Worm (Caenorhabditis elegans): Measurements from ENCODE around the gene C33H5.16.
A peak's percentile ranks its signal among the peaks of the same experiment; 100 is the strongest.

Gene C33H5.16

DNA sequence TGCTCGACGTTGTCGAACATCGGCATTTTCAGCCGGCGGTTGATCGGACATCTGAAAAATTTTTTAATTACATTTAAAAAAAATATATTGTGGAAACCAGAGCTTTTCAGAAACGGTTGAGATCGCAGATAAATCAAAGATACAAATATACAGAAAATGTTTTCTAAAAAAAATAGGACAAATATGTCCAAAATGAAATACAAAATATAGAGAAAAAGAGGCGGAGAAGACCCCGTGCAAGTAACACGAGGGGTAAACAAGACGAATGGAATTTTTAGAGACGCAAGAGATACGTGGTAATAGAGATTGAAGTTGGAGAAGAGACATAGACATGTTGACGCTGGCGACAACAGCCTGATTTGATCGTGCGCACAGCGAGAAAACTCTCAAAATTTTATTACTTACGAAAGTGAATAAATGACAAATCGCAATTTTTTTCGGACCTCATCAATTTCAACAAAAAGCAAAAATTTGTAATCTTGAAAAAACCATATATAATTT, 12.6 kb upstream of the C33H5.16 start, which contains the start of gene cdgs-1 (continued):
- no peak for TF ChIP-seq spr-3 (GFP tag; optimal IDR thresholded peaks at IDR 0.05)
- peak; percentile 74 for TF ChIP-seq mxl-3 (GFP tag; optimal IDR thresholded peaks at IDR 0.05)
- no peak for TF ChIP-seq ceh-20 (GFP tag; IDR thresholded peaks at IDR 0.05)

DNA sequence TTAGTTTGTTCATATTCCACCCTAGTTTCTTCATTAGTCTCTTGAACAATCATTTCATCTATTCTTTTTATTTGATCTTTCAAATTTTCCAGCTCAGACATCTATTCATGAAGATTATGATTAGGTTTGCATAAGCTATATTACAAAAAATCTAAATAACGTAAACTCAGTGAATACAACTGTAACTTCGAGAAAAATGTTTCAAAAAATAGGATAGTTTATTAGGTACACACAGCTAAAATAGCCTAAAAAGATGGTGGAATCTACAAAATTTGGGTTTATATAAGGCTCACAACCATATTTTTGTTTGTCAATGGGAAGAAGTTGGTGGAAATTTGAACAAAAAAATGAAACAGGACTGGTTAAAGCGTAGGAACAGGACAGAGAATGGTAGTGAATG, 9.6 kb upstream of the C33H5.16 start, which contains the start of gene zgpa-1:
zgpa-1 (minus strand) TSS at position 101 of the 400 bp plus-strand sequence.
- TF ChIP-seq aha-1 (tag) (peak; percentile 88), madf-5 (GFP tag; IDR thresholded peaks at IDR 0.05) (no peak), F37D6.2 (tag; optimal IDR thresholded peaks at IDR 0.05) (no peak), zfp-3 (GFP tag; conservative IDR thresholded peaks at IDR 0.05) (no peak), dve-1 (tag; optimal IDR thresholded peaks at IDR 0.05; ENCODE audit: insufficient read depth) (peak; percentile 2)

DNA sequence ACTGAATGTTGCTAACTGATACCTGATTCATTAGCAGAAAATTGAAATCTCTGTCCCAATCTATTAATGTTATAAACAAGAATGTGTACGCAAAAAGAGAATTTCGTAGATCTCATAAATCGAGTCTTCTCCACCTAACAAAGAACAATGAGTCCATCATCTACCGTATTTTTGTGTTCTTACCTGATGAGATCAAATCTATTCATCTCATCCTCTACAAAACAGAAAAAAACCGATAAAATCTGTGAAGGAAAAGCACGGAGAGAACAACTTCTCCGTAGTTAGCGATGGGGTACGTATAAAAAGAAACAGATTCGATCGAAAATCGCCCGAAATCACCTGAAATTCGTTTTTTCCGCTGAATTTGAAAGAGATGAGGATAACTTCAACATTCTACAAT, 5.4 kb upstream of the C33H5.16 start, which contains the start of gene C33H5.1:
C33H5.1 (plus strand) TSS at position 330 of the 400 bp plus-strand sequence.
- TF ChIP-seq aha-1 (tag) (peak; percentile 70), ztf-11 (tag; optimal IDR thresholded peaks at IDR 0.05) (no peak)

DNA sequence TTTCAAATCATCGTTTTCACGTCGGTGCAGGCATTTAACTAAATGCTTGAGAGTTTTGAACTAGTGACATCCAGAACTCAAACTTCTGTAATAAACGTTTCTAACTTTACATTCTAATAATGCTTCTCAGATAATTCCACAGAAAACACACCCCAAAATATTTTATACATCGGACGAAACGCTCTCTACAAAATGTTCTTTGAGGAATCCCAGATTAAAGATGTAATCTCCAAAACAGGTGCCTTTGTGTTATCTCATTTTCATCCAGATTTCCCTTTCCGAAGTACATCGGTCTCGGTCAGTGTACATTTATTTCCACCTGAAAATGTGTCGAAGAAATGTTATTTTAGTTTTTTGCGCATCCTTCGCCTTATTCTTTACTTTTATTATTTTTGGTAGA, 1.6 kb upstream of the C33H5.16 start, which contains the start of gene C33H5.2:
C33H5.2 (plus strand) TSS at position 301 of the 400 bp plus-strand sequence.
- TF ChIP-seq zag-1 (tag; optimal IDR thresholded peaks at IDR 0.05): no peak
- no peak for TF ChIP-seq F37D6.2 (tag; optimal IDR thresholded peaks at IDR 0.05)
- TF ChIP-seq arid-1 (GFP tag; conservative IDR thresholded peaks at IDR 0.05): no peak
- no peak for TF ChIP-seq ctbp-1 (GFP tag; IDR thresholded peaks at IDR 0.05)
- no peak for TF ChIP-seq tra-1 (GFP tag; IDR thresholded peaks at IDR 0.05)
- TF ChIP-seq skn-1 (tag; optimal IDR thresholded peaks at IDR 0.05): no peak
- TF ChIP-seq nhr-28 (tag; optimal IDR thresholded peaks at IDR 0.05): no peak
- no peak for TF ChIP-seq saeg-2 (GFP tag; IDR thresholded peaks at IDR 0.05)
- no peak for TF ChIP-seq ztf-11 (tag; optimal IDR thresholded peaks at IDR 0.05)
- TF ChIP-seq D1046.2 (GFP tag; IDR thresholded peaks at IDR 0.05): no peak
- TF ChIP-seq lin-39 (tag; optimal IDR thresholded peaks at IDR 0.05): no peak
- TF ChIP-seq pqm-1 (tag; optimal IDR thresholded peaks at IDR 0.05): no peak
- TF ChIP-seq unc-130 (GFP tag; optimal IDR thresholded peaks at IDR 0.05): no peak
- no peak for TF ChIP-seq ceh-28 (tag; optimal IDR thresholded peaks at IDR 0.05)
- no peak for TF ChIP-seq spr-3 (GFP tag; optimal IDR thresholded peaks at IDR 0.05)
- TF ChIP-seq cey-2 (tag; optimal IDR thresholded peaks at IDR 0.05; ENCODE audit: borderline replicate concordance, insufficient read depth): no peak
- TF ChIP-seq nhr-48 (tag; optimal IDR thresholded peaks at IDR 0.05): no peak
- TF ChIP-seq nhr-11 (tag; optimal IDR thresholded peaks at IDR 0.05): no peak
- no peak for TF ChIP-seq dpl-1 (GFP tag; optimal IDR thresholded peaks at IDR 0.05)
- no peak for TF ChIP-seq nhr-76 (tag; optimal IDR thresholded peaks at IDR 0.05)

DNA sequence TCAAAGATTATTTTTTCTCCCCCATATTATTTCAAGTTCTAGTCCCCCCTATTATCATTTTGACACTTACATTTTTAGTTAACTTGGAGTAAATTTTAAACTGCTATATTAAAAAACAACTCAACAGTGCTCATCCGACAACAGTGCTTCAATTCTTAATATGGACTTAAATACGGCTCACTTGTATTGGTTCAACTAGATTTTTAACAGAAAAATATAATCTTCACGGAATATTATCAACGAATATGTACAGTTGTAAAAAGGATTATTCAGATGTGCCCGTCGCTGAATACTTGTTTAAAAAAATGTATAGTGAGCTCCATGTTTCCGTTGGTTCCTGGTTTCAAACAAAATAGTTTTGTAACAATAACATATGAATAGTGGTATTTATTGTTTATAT, 2.8 kb downstream of the C33H5.16 start:
- TF ChIP-seq snpc-1.2 (GFP tag; IDR thresholded peaks at IDR 0.05) (peak; percentile 61), nhr-76 (tag; optimal IDR thresholded peaks at IDR 0.05) (no peak), F49E8.2 (tag; optimal IDR thresholded peaks at IDR 0.05; ENCODE audit: borderline replicate concordance) (peak; percentile 21), nhr-237 (tag; optimal IDR thresholded peaks at IDR 0.05) (no peak)

DNA sequence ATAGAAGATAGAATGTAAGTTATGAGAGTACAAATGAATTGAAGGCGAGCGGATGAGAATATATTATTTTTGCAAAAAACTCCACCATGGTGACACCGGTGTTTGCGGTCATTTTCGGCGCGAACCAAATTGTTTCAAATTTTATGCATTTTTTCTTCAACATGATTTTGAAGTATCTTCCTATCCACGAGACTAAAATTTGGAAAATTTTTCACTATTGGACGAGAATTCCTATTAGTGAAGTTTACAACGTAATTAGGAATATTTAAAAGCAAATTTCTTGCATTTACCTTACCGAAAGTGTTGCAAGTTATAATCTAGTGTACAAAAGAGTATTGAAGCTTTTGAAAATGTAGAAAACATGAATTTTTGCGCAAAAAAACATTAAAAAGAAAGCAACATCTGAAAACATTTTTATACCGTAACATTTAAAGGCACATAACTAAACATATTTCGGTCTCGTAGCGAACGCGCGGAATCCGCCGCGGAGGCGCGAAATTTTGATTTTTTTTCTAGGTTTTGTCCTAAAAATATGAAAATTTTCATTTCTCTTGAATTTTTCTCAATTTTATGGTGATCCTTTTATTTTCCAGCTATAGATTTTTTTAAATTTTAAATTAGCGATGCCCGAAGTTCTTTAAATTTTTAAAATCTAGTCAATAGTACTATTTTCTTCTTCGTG, 6.6 kb downstream of the C33H5.16 start, which contains the start of gene sgo-1:
sgo-1 (minus strand) TSS at position 51 of the 682 bp plus-strand sequence.
- TF ChIP-seq egl-27 (tag; optimal IDR thresholded peaks at IDR 0.05) (no peak), lin-38 (GFP tag; IDR thresholded peaks at IDR 0.05) (peak; percentile 85), F26F4.8 (GFP tag; conservative IDR thresholded peaks at IDR 0.05) (no peak), ceh-28 (tag; optimal IDR thresholded peaks at IDR 0.05) (no peak), mep-1 (tag; optimal IDR thresholded peaks at IDR 0.05) (no peak), daf-19 (GFP tag; conservative IDR thresholded peaks at IDR 0.05) (no peak), aha-1 (tag) (no peak), skn-1 (tag; optimal IDR thresholded peaks at IDR 0.05) (no peak), arid-1 (GFP tag; conservative IDR thresholded peaks at IDR 0.05) (0 out of 2 replicates have a peak, but pooled peaks have one; percentile 51), snpc-1.2 (GFP tag; IDR thresholded peaks at IDR 0.05) (peak; percentile 87), tag-97 (GFP tag; IDR thresholded peaks at IDR 0.05) (no peak), mdl-1 (tag; optimal IDR thresholded peaks at IDR 0.05) (no peak), Y48G9A.11 (GFP tag; IDR thresholded peaks at IDR 0.05) (peak; percentile 87), F49E8.2 (tag; optimal IDR thresholded peaks at IDR 0.05; ENCODE audit: borderline replicate concordance) (peak; percentile 91), nhr-41 (GFP tag; IDR thresholded peaks at IDR 0.05) (no peak), dmd-6 (GFP tag; IDR thresholded peaks at IDR 0.05) (no peak), unc-130 (GFP tag; optimal IDR thresholded peaks at IDR 0.05) (peak; percentile 83), nhr-111 (GFP tag; optimal IDR thresholded peaks at IDR 0.05) (no peak), F37D6.2 (tag; optimal IDR thresholded peaks at IDR 0.05) (no peak)
